1 fruit fly cellular context compared by ENCODE assay signal in genomic region chr3R:14054103-14054502, dm6.
TF ChIP-seq lines count a peak whose summit lies in the region.

No protein-coding gene starts in this region.

TF ChIP-seq in whole organism, embryonic, 481 proteins besides CTCF, POLR2A, EP300 and RAD21 (continued from another document):
- TF ChIP-seq crol (GFP tag; IDR thresholded peaks at IDR 0.05; lab: Robert Waterston, UW) (peak; percentile 49), mirr (GFP tag; optimal IDR thresholded peaks at IDR 0.05; lab: Kevin White, UChicago) (peak; percentile 18), CG4404 (GFP tag; IDR thresholded peaks at IDR 0.05; lab: Robert Waterston, UW) (no peak), inv (GFP tag; IDR thresholded peaks at IDR 0.05; lab: Robert Waterston, UW; ENCODE audit: partially characterized antibody) (no peak), chinmo (GFP tag; IDR thresholded peaks at IDR 0.05; lab: Robert Waterston, UW; ENCODE audit: partially characterized antibody) (peak; percentile 80), CG10565 (GFP tag; optimal IDR thresholded peaks at IDR 0.05; lab: Kevin White, UChicago) (no peak), Neu2 (GFP tag; optimal IDR thresholded peaks at IDR 0.05; lab: Kevin White, UChicago; ENCODE audit: borderline replicate concordance) (no peak), abd-A (tag; optimal IDR thresholded peaks at IDR 0.05; lab: Kevin White, UChicago) (peak; percentile 87), vvl (GFP tag; IDR thresholded peaks at IDR 0.05; lab: Robert Waterston, UW) (peak; percentile 77), CG4730 (GFP tag; IDR thresholded peaks at IDR 0.05; lab: Robert Waterston, UW) (no peak), Med (GFP tag; lab: Kevin White, UChicago) (peak; percentile 74), CG7745 (tag; optimal IDR thresholded peaks at IDR 0.05; lab: Kevin White, UChicago) (no peak), GATAe (GFP tag; conservative IDR thresholded peaks at IDR 0.05; lab: Robert Waterston, UW) (no peak), Bgb (GFP tag; IDR thresholded peaks at IDR 0.05; lab: Robert Waterston, UW; ENCODE audit: partially characterized antibody) (no peak), CG4820 (GFP tag; optimal IDR thresholded peaks at IDR 0.05; lab: Kevin White, UChicago) (no peak), Mrtf (GFP tag; IDR thresholded peaks at IDR 0.05; lab: Robert Waterston, UW) (0 out of 3 replicates have a peak, but pooled peaks have one; percentile 6), sc (optimal IDR thresholded peaks at IDR 0.05; lab: Kevin White, UChicago) (no peak), sc (GFP tag; optimal IDR thresholded peaks at IDR 0.05; lab: Kevin White, UChicago) (no peak)
